Worm (Caenorhabditis elegans) whole organism, late embryonic: Measurements from ENCODE around the gene C07A9.10.

Experiments
- ama-1 ChIP-seq: fragments of 150-350 bp; optimal IDR thresholded peaks from 2 replicates; lab custom pipeline; 2014
- ceh-14 ChIP-seq: sonication (generic microtip); optimal IDR thresholded peaks from 2 replicates; lab custom pipeline; 2016; ENCODE audit warnings: missing genotype, missing genetic modification characterization, missing compliant biosample characterization
- ceh-9 ChIP-seq: sonication (generic microtip); optimal IDR thresholded peaks from 2 replicates; lab custom pipeline; 2016; ENCODE audit warnings: mild to moderate bottlenecking, missing genetic modification characterization, inconsistent platforms, missing compliant biosample characterization
- ets-4 ChIP-seq: sonication (generic microtip); optimal IDR thresholded peaks from 2 replicates; lab custom pipeline; 2016; ENCODE audit warnings: missing genetic modification characterization, missing compliant biosample characterization
- hlh-15 ChIP-seq: sonication (generic microtip); optimal IDR thresholded peaks from 2 replicates; lab custom pipeline; 2016; ENCODE audit warnings: missing genetic modification characterization, missing compliant biosample characterization
- nfya-1 ChIP-seq: sonication (generic microtip); optimal IDR thresholded peaks from 2 replicates; lab custom pipeline; 2017; ENCODE audit warnings: missing genetic modification characterization, mild to moderate bottlenecking, missing compliant biosample characterization, antibody characterized with exemption, moderate library complexity
- nhr-11 ChIP-seq: fragments of 150-350 bp; optimal IDR thresholded peaks from 2 replicates; lab custom pipeline; 2014; ENCODE audit warnings: missing biosample characterization, missing genetic modification characterization
- nhr-232 ChIP-seq: sonication (generic microtip); optimal IDR thresholded peaks from 2 replicates; lab custom pipeline; 2016; ENCODE audit warnings: missing genetic modification characterization, missing compliant biosample characterization
- odd-2 ChIP-seq: sonication (generic microtip); optimal IDR thresholded peaks from 2 replicates; lab custom pipeline; 2017; ENCODE audit warnings: antibody characterized with exemption, mild to moderate bottlenecking, missing genetic modification characterization, missing compliant biosample characterization
- rnt-1 ChIP-seq: sonication (generic microtip); optimal IDR thresholded peaks from 2 replicates; lab custom pipeline; 2016; ENCODE audit warnings: missing genetic modification characterization, missing compliant biosample characterization
- zip-5 ChIP-seq: sonication (generic microtip); optimal IDR thresholded peaks from 2 replicates; lab custom pipeline; 2016; ENCODE audit warnings: missing genetic modification characterization, missing compliant biosample characterization

DNA sequence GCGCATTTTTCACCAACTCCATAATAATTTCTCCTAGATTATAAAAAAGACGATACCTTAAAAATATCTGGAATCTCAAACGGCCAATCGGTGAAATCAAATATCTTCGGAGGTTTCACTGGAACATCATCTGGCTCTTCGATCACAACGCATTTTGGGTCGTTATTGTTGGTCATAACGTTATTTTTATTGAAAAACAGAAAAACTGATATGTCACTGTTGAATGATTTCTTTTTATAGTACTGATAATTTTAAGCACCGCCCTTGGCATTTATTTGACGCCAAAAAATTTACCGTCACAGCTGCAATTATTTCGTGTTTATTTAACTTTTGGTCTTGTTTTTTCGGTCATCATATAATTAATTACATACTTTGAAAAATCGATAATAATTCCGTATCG lies 4.2 kb upstream of the C07A9.10 start, which contains the start of gene best-5:
- no peak for TF ChIP-seq nfya-1 (tag; lab: Kevin White, UChicago)
- no peak for TF ChIP-seq ama-1 (lab: Kevin White, UChicago)
- no peak for TF ChIP-seq ceh-9 (tag; lab: Kevin White, UChicago)
- no peak for TF ChIP-seq zip-5 (tag; lab: Kevin White, UChicago)
- TF ChIP-seq ets-4: no peak
- no peak for TF ChIP-seq nhr-232 (tag; lab: Kevin White, UChicago)
- TF ChIP-seq odd-2 (tag; lab: Kevin White, UChicago): no peak
- no peak for TF ChIP-seq rnt-1 (tag; lab: Kevin White, UChicago)
- no peak for TF ChIP-seq hlh-15 (tag; lab: Kevin White, UChicago)
- no peak for TF ChIP-seq ceh-14 (tag; lab: Kevin White, UChicago)
- TF ChIP-seq nhr-11: no peak
